Fruit fly (Drosophila melanogaster): ENCODE measurements around the gene CG5126.
A peak's percentile ranks its signal among the peaks of the same experiment; 100 is the strongest.

CG5126 gene

dm6 chr2L:1144371-1145360 is 39.2 kb downstream of the CG5126 start (continued):
- peak; percentile 54 for TF ChIP-seq CG3281 (GFP tag; optimal IDR thresholded peaks at IDR 0.05)
- no peak for TF ChIP-seq psq (GFP tag; optimal IDR thresholded peaks at IDR 0.05)
- peak; percentile 21; the same call in 2 of the 3 replicates for TF ChIP-seq croc (GFP tag; conservative IDR thresholded peaks at IDR 0.05)
- peak; percentile 21 for TF ChIP-seq oc (tag; optimal IDR thresholded peaks at IDR 0.05)
- no peak for TF ChIP-seq inv (GFP tag; IDR thresholded peaks at IDR 0.05; ENCODE audit: partially characterized antibody)
- peak; percentile 62 for TF ChIP-seq tap (tag; optimal IDR thresholded peaks at IDR 0.05)
- TF ChIP-seq vfl (GFP tag; optimal IDR thresholded peaks at IDR 0.05), result no peak
- TF ChIP-seq CG12236 (GFP tag; optimal IDR thresholded peaks at IDR 0.05), result no peak
- TF ChIP-seq CG14014 (GFP tag; IDR thresholded peaks at IDR 0.05), result 0 out of 2 replicates have a peak, but pooled peaks have one; percentile 40
- no peak for TF ChIP-seq CG31388 (GFP tag; optimal IDR thresholded peaks at IDR 0.05)
- peak; percentile 70 for TF ChIP-seq CG18262 (tag; optimal IDR thresholded peaks at IDR 0.05)
- no peak for TF ChIP-seq ttk (GFP tag; IDR thresholded peaks at IDR 0.05)
- no peak for TF ChIP-seq peb (GFP tag; IDR thresholded peaks at IDR 0.05)
- TF ChIP-seq Nf-YC (tag; optimal IDR thresholded peaks at IDR 0.05), result no peak
- TF ChIP-seq H2.0 (GFP tag; IDR thresholded peaks at IDR 0.05), result no peak
- no peak for TF ChIP-seq Trl (optimal IDR thresholded peaks at IDR 0.05)
- no peak for TF ChIP-seq Trl (GFP tag; optimal IDR thresholded peaks at IDR 0.05)
- peak; percentile 35; the same call in 1 of the 2 replicates for TF ChIP-seq esg (GFP tag; conservative IDR thresholded peaks at IDR 0.05)
- no peak for TF ChIP-seq dimm (GFP tag; IDR thresholded peaks at IDR 0.05)
- no peak; the same call in 1 of the 2 replicates for TF ChIP-seq E2f1 (GFP tag; IDR thresholded peaks at IDR 0.05)
- TF ChIP-seq CG7786 (GFP tag; optimal IDR thresholded peaks at IDR 0.05), result peak; percentile 30
- no peak for TF ChIP-seq bbx (GFP tag; IDR thresholded peaks at IDR 0.05; ENCODE audit: partially characterized antibody)
- TF ChIP-seq so (GFP tag; IDR thresholded peaks at IDR 0.05), result no peak
- peak; percentile 63 for TF ChIP-seq row (GFP tag; IDR thresholded peaks at IDR 0.05)
- TF ChIP-seq Rfx (GFP tag; IDR thresholded peaks at IDR 0.05), result peak; percentile 23; the same call in 1 of the 2 replicates
- peak; percentile 9 for TF ChIP-seq CG17568 (GFP tag; optimal IDR thresholded peaks at IDR 0.05)
- peak; percentile 55 for TF ChIP-seq CG30403 (GFP tag; optimal IDR thresholded peaks at IDR 0.05)
- TF ChIP-seq CG6254 (GFP tag; optimal IDR thresholded peaks at IDR 0.05), result peak; percentile 21
- TF ChIP-seq chif (GFP tag; optimal IDR thresholded peaks at IDR 0.05), result peak; percentile 30 to 40
- TF ChIP-seq luna (GFP tag; optimal IDR thresholded peaks at IDR 0.05), result no peak
- no peak for TF ChIP-seq ro (GFP tag; IDR thresholded peaks at IDR 0.05)
- peak; percentile 18 for TF ChIP-seq pho (GFP tag; optimal IDR thresholded peaks at IDR 0.05)
- no peak for TF ChIP-seq CG33557 (GFP tag; optimal IDR thresholded peaks at IDR 0.05)
- peak; percentile 57 for TF ChIP-seq CG17829 (tag; optimal IDR thresholded peaks at IDR 0.05)
- no peak for TF ChIP-seq ara (GFP tag; IDR thresholded peaks at IDR 0.05)
- TF ChIP-seq Max (GFP tag; optimal IDR thresholded peaks at IDR 0.05), result peak; percentile 15
- TF ChIP-seq abd-A (tag; optimal IDR thresholded peaks at IDR 0.05), result no peak
- TF ChIP-seq Gug (GFP tag; IDR thresholded peaks at IDR 0.05), result peak; percentile 19; the same call in 1 of the 4 replicates
- TF ChIP-seq CG8765 (GFP tag; IDR thresholded peaks at IDR 0.05), result no peak
- TF ChIP-seq Hey (tag; optimal IDR thresholded peaks at IDR 0.05), result no peak
- no peak for TF ChIP-seq CG1832 (GFP tag; optimal IDR thresholded peaks at IDR 0.05)
- TF ChIP-seq nau (GFP tag; optimal IDR thresholded peaks at IDR 0.05), result no peak
- TF ChIP-seq gsb-n (tag; optimal IDR thresholded peaks at IDR 0.05), result peak; percentile 18
- no peak for TF ChIP-seq chinmo (GFP tag; IDR thresholded peaks at IDR 0.05; ENCODE audit: partially characterized antibody)
- TF ChIP-seq CG7556 (GFP tag; optimal IDR thresholded peaks at IDR 0.05), result peak; percentile 28
- TF ChIP-seq bab2 (GFP tag; optimal IDR thresholded peaks at IDR 0.05), result peak; percentile 36
- no peak for TF ChIP-seq sr (GFP tag; IDR thresholded peaks at IDR 0.05)
- TF ChIP-seq Usf (GFP tag; optimal IDR thresholded peaks at IDR 0.05), result no peak
- TF ChIP-seq CG12744 (GFP tag; optimal IDR thresholded peaks at IDR 0.05), result no peak

Measured in whole organism, embryonic.